Worm (Caenorhabditis elegans): ENCODE data around the gene chil-4.

DNA sequence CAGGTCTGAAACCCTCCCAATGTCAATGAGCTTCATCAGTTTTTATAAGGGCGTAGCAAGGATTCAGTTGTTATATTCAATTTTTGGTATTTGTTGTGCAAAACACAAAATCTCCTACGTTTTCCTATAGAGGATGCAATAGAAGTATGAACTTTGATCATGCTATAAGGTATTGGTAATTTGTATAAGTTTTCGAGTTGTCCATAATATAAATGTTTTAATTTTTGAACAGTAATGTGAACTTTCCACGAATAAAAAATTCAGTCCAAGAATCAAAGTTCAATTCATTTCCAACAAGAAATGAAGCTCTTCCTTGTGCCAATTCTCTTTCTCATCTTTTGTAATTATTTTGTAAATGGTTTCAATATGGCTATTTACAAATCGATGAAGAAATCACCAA, 24.5 kb downstream of the chil-4 start, which contains the start of gene ZK938.12:
- TF ChIP-seq dao-5 (tag; optimal IDR thresholded peaks at IDR 0.05) (no peak), W03F9.2 (tag; optimal IDR thresholded peaks at IDR 0.05) (no peak)

All from whole organism, L4/young adult.